Fruit fly (Drosophila melanogaster): ENCODE measurements around the gene t-cup.
A peak's percentile ranks its signal among the peaks of the same experiment; 100 is the strongest.

Gene t-cup

dm6 chr2L:12546043-12546942 lies 49.2 kb upstream of the t-cup start, which contains the start of gene bun (continued):
- TF ChIP-seq CG34224 (GFP tag; IDR thresholded peaks at IDR 0.05; ENCODE audit: partially characterized antibody) = peak; percentile 99
- peak; percentile 100 for TF ChIP-seq knrl (GFP tag; IDR thresholded peaks at IDR 0.05; ENCODE audit: partially characterized antibody)
- TF ChIP-seq Sry-δ (GFP tag; optimal IDR thresholded peaks at IDR 0.05) = peak; percentile 87
- TF ChIP-seq CG2678 (tag; optimal IDR thresholded peaks at IDR 0.05) = peak; percentile 5
- peak; percentile 99 for TF ChIP-seq CG13287 (GFP tag; IDR thresholded peaks at IDR 0.05; ENCODE audit: partially characterized antibody)
- TF ChIP-seq CG6813 (GFP tag; optimal IDR thresholded peaks at IDR 0.05) = no peak
- TF ChIP-seq amos (GFP tag; IDR thresholded peaks at IDR 0.05; ENCODE audit: partially characterized antibody) = peak; percentile 100
- peak; percentile 99 for TF ChIP-seq vnd (GFP tag; IDR thresholded peaks at IDR 0.05; ENCODE audit: partially characterized antibody)
- TF ChIP-seq grn (GFP tag; optimal IDR thresholded peaks at IDR 0.05) = no peak
- peak; percentile 92 for TF ChIP-seq CG4617 (GFP tag; optimal IDR thresholded peaks at IDR 0.05; ENCODE audit: borderline replicate concordance)
- TF ChIP-seq onecut (GFP tag; IDR thresholded peaks at IDR 0.05) = peak; percentile 42; the same call in 1 of the 2 replicates
- peak; percentile 12 for TF ChIP-seq CG1832 (GFP tag; optimal IDR thresholded peaks at IDR 0.05)
- TF ChIP-seq Jarid2 (GFP tag; optimal IDR thresholded peaks at IDR 0.05) = peak; percentile 51
- peak; percentile 73 for TF ChIP-seq abd-A (tag; optimal IDR thresholded peaks at IDR 0.05)
- TF ChIP-seq Hsf (GFP tag; optimal IDR thresholded peaks at IDR 0.05) = no peak
- TF ChIP-seq MTF-1 (GFP tag; optimal IDR thresholded peaks at IDR 0.05; ENCODE audit: borderline replicate concordance) = no peak
- TF ChIP-seq zfh2 (GFP tag; optimal IDR thresholded peaks at IDR 0.05) = peak; percentile 12
- TF ChIP-seq CG14014 (GFP tag; IDR thresholded peaks at IDR 0.05) = 0 out of 2 replicates have a peak, but pooled peaks have one; percentile 24
- TF ChIP-seq NfI (GFP tag; optimal IDR thresholded peaks at IDR 0.05) = peak; percentile 16
- peak; percentile 98 for TF ChIP-seq HLH4C (GFP tag; IDR thresholded peaks at IDR 0.05; ENCODE audit: partially characterized antibody)
- peak; percentile 31 for TF ChIP-seq gro (GFP tag; optimal IDR thresholded peaks at IDR 0.05)
- TF ChIP-seq CG12391 (tag; optimal IDR thresholded peaks at IDR 0.05) = peak; percentile 10
- peak; percentile 40 for TF ChIP-seq CG3995 (GFP tag; optimal IDR thresholded peaks at IDR 0.05)
- TF ChIP-seq lab (GFP tag; optimal IDR thresholded peaks at IDR 0.05) = peak; percentile 5
- TF ChIP-seq E2f2 (GFP tag; IDR thresholded peaks at IDR 0.05) = peak; percentile 97
- peak; percentile 52; the same call in 2 of the 3 replicates for TF ChIP-seq Dbx (GFP tag; IDR thresholded peaks at IDR 0.05)
- no peak for TF ChIP-seq CG9727 (GFP tag; optimal IDR thresholded peaks at IDR 0.05)
- TF ChIP-seq CG8359 (GFP tag; optimal IDR thresholded peaks at IDR 0.05; ENCODE audit: borderline replicate concordance) = no peak
- no peak for TF ChIP-seq Nf-YB (GFP tag; optimal IDR thresholded peaks at IDR 0.05)
- TF ChIP-seq unc-4 (GFP tag; IDR thresholded peaks at IDR 0.05; ENCODE audit: partially characterized antibody) = peak; percentile 98
- TF ChIP-seq Oaz (GFP tag; IDR thresholded peaks at IDR 0.05) = no peak
- peak; percentile 24 for TF ChIP-seq HmgZ (tag; optimal IDR thresholded peaks at IDR 0.05)
- peak; percentile 69 for TF ChIP-seq corto (GFP tag; optimal IDR thresholded peaks at IDR 0.05)
- no peak for TF ChIP-seq CG9876 (GFP tag; optimal IDR thresholded peaks at IDR 0.05)
- no peak for TF ChIP-seq H15 (GFP tag; IDR thresholded peaks at IDR 0.05)
- peak; percentile 100 for TF ChIP-seq inv (GFP tag; IDR thresholded peaks at IDR 0.05; ENCODE audit: partially characterized antibody)
- peak; percentile 28 for TF ChIP-seq Mad (GFP tag; optimal IDR thresholded peaks at IDR 0.05)
- peak; percentile 16 for TF ChIP-seq Nf-YC (tag; optimal IDR thresholded peaks at IDR 0.05)
- no peak for TF ChIP-seq zen (tag; optimal IDR thresholded peaks at IDR 0.05)
- peak; percentile 3 for TF ChIP-seq YL-1 (GFP tag; optimal IDR thresholded peaks at IDR 0.05)
- TF ChIP-seq CG3065 (GFP tag; optimal IDR thresholded peaks at IDR 0.05) = no peak
- TF ChIP-seq CG15601 (tag; optimal IDR thresholded peaks at IDR 0.05) = peak; percentile 42
- TF ChIP-seq Six4 (GFP tag; optimal IDR thresholded peaks at IDR 0.05) = no peak
- TF ChIP-seq phol (tag; optimal IDR thresholded peaks at IDR 0.05) = peak; percentile 55
- TF ChIP-seq Med (GFP tag) = peak; percentile 88
- peak; percentile 99 for TF ChIP-seq Dll (GFP tag; IDR thresholded peaks at IDR 0.05; ENCODE audit: partially characterized antibody)
- peak; percentile 41 for TF ChIP-seq Sin3A (optimal IDR thresholded peaks at IDR 0.05)
